Fruit fly (Drosophila melanogaster): ENCODE results near the gene Mst57Db.

dm6 chr3R:25870389-25870788 lies 39.7 kb upstream of the Mst57Db start:
- TF ChIP-seq D1 (tag; optimal IDR thresholded peaks at IDR 0.05): no peak
- TF ChIP-seq CG14655 (GFP tag; optimal IDR thresholded peaks at IDR 0.05): no peak
- TF ChIP-seq CG8301 (tag; optimal IDR thresholded peaks at IDR 0.05): no peak
- TF ChIP-seq CG34367 (tag; optimal IDR thresholded peaks at IDR 0.05): no peak
- TF ChIP-seq Ets98B (GFP tag; IDR thresholded peaks at IDR 0.05): no peak
- no peak for TF ChIP-seq CG8159 (tag; optimal IDR thresholded peaks at IDR 0.05)

All from whole organism, pupa.